Worm (Caenorhabditis elegans) whole organism, L3 larva: ENCODE measurements around the gene cnk-1.

Experiments
- elt-3 ChIP-seq, 3 experiments: fragments of 150-350 bp in 1 of 3; sonication (generic microtip) in 2 of 3; optimal IDR thresholded peaks; 2 replicates in 2 of 3; 4 replicates in 1 of 3; lab custom pipeline; 2014 to 2017; ENCODE audit warnings: missing biosample characterization in 3 of 3, missing genetic modification characterization in 3 of 3
- nhr-76 ChIP-seq: fragments of 150-350 bp; sonication (generic microtip); optimal IDR thresholded peaks from 5 replicates; lab custom pipeline; 2014; ENCODE audit warnings: missing biosample characterization, missing genetic modification characterization

DNA sequence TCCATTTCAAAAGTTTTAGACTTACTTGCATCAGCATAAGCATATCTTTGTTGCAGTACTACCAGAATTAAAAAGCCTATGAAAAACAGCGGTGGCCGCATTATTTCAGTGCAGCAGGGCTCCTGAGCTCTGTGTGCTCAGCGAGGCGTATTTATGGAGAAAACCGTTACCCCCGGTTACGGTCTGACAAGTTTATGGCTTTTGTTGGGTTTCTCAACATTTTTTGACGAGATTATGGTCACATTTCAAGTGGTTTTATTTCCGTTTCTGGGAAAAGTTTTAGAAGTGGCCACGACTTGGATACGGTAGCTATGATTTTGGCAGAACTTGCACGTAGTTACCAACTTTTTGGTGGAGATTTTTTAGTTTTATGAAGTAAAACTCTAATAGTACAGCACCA, 37.1 kb upstream of the cnk-1 start, which contains the start of gene paml-1:
- TF ChIP-seq elt-3 (tag; optimal IDR thresholded peaks at IDR 0.05; lab: Kevin White, UChicago): no peak
- TF ChIP-seq nhr-76: no peak
